Fruit fly (Drosophila melanogaster): ENCODE measurements around the gene CG15468.

The CG15468 gene

dm6 chrX:4969926-4970325 lies 9.0 kb upstream of the CG15468 start (continued):
- TF ChIP-seq CG9609 (GFP tag; optimal IDR thresholded peaks at IDR 0.05) (no peak), CG17359 (tag; optimal IDR thresholded peaks at IDR 0.05) (no peak), exex (tag; optimal IDR thresholded peaks at IDR 0.05) (no peak), fd96Cb (tag; optimal IDR thresholded peaks at IDR 0.05) (peak; percentile 22), org-1 (GFP tag; optimal IDR thresholded peaks at IDR 0.05) (peak; percentile 52), hth (optimal IDR thresholded peaks at IDR 0.05) (no peak), CG1792 (GFP tag; optimal IDR thresholded peaks at IDR 0.05) (no peak), ftz-f1 (GFP tag; optimal IDR thresholded peaks at IDR 0.05) (no peak), tll (GFP tag; optimal IDR thresholded peaks at IDR 0.05) (peak; percentile 1 to 80), NfI (GFP tag; optimal IDR thresholded peaks at IDR 0.05) (no peak), sc (optimal IDR thresholded peaks at IDR 0.05) (no peak), sc (GFP tag; optimal IDR thresholded peaks at IDR 0.05) (no peak), croc (GFP tag; conservative IDR thresholded peaks at IDR 0.05) (no peak; the same call in 2 of the 3 replicates), ara (GFP tag; IDR thresholded peaks at IDR 0.05) (peak; percentile 45; the same call in 1 of the 2 replicates), sens-2 (GFP tag; IDR thresholded peaks at IDR 0.05) (0 out of 2 replicates have a peak, but pooled peaks have one; percentile 9), slp2 (GFP tag; optimal IDR thresholded peaks at IDR 0.05) (peak; percentile 34), GATAe (GFP tag; conservative IDR thresholded peaks at IDR 0.05) (no peak), CG9727 (GFP tag; optimal IDR thresholded peaks at IDR 0.05) (peak; percentile 9), bowl (GFP tag; IDR thresholded peaks at IDR 0.05) (no peak), CG2712 (tag; optimal IDR thresholded peaks at IDR 0.05) (peak; percentile 20), bigmax (GFP tag; optimal IDR thresholded peaks at IDR 0.05) (no peak), Rx (GFP tag; IDR thresholded peaks at IDR 0.05) (no peak), knrl (GFP tag; IDR thresholded peaks at IDR 0.05; ENCODE audit: partially characterized antibody) (no peak), CG13123 (GFP tag; optimal IDR thresholded peaks at IDR 0.05) (no peak), CG34224 (GFP tag; IDR thresholded peaks at IDR 0.05; ENCODE audit: partially characterized antibody) (no peak), CG3163 (GFP tag; optimal IDR thresholded peaks at IDR 0.05) (no peak), Hr3 (GFP tag; optimal IDR thresholded peaks at IDR 0.05) (peak; percentile 12), wor (GFP tag; IDR thresholded peaks at IDR 0.05) (no peak), CG33557 (GFP tag; optimal IDR thresholded peaks at IDR 0.05) (no peak), maf-S (GFP tag; optimal IDR thresholded peaks at IDR 0.05) (no peak), phol (tag; optimal IDR thresholded peaks at IDR 0.05) (peak; percentile 27), Deaf1 (tag; optimal IDR thresholded peaks at IDR 0.05) (no peak), sna (GFP tag; IDR thresholded peaks at IDR 0.05; ENCODE audit: partially characterized antibody) (no peak), CG2889 (GFP tag; IDR thresholded peaks at IDR 0.05) (no peak), CG18262 (tag; optimal IDR thresholded peaks at IDR 0.05) (peak; percentile 20), gem (tag; optimal IDR thresholded peaks at IDR 0.05) (peak; percentile 46), Hr39 (optimal IDR thresholded peaks at IDR 0.05) (no peak), CG33213 (GFP tag; optimal IDR thresholded peaks at IDR 0.05) (no peak), ken (GFP tag; IDR thresholded peaks at IDR 0.05) (no peak), Abd-B (GFP tag; optimal IDR thresholded peaks at IDR 0.05) (no peak), nau (GFP tag; optimal IDR thresholded peaks at IDR 0.05) (no peak), CG10959 (GFP tag; IDR thresholded peaks at IDR 0.05) (0 out of 2 replicates have a peak, but pooled peaks have one; percentile 19), Blimp-1 (GFP tag; optimal IDR thresholded peaks at IDR 0.05) (peak; percentile 28), CG10979 (tag; optimal IDR thresholded peaks at IDR 0.05) (peak; percentile 57), Eip74EF (GFP tag; optimal IDR thresholded peaks at IDR 0.05) (no peak), chn (GFP tag; optimal IDR thresholded peaks at IDR 0.05) (peak; percentile 27), CG10274 (GFP tag; optimal IDR thresholded peaks at IDR 0.05) (no peak), Elba2 (GFP tag; optimal IDR thresholded peaks at IDR 0.05) (no peak), dmrt11E (tag; optimal IDR thresholded peaks at IDR 0.05) (peak; percentile 48), CG14014 (GFP tag; IDR thresholded peaks at IDR 0.05) (no peak), Xbp1 (GFP tag; optimal IDR thresholded peaks at IDR 0.05) (no peak)

Measured in whole organism, embryonic.